Fruit fly (Drosophila melanogaster): ENCODE data around the gene ND-B14.5A.

The ND-B14.5A gene

DNA sequence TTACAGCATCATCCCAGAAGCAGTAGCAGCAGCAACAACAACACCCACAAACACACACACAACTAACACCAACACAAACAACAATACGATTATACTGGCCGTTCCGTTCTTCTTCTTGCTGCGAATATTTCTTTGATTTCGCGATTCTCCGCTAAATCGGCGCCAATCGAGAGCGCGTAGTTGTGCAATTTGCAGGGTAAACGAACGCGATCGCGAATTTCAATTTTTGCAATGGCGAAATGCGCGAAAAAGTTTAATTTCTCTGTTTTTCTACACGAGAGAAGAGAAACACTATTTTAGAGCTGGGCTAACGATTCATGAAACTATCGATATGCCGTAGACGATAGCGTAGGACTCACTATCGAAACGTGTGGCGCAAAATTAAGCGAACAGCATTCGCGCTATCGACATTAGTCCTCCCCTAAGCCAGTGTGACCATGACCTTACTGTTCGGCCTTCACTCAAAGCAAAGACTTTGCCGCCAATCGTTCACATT lies 13.6 kb upstream of the ND-B14.5A start, which contains the start of gene wapl (continued):
- no peak for TF ChIP-seq kay (GFP tag; optimal IDR thresholded peaks at IDR 0.05)
- no peak for TF ChIP-seq schlank (tag; optimal IDR thresholded peaks at IDR 0.05)
- TF ChIP-seq crp (GFP tag; optimal IDR thresholded peaks at IDR 0.05) = peak in 1 of 2 experiments; percentile 40
- TF ChIP-seq CG1602 (GFP tag; optimal IDR thresholded peaks at IDR 0.05) = no peak
- TF ChIP-seq crol (GFP tag; IDR thresholded peaks at IDR 0.05) = no peak
- TF ChIP-seq CG4617 (GFP tag; optimal IDR thresholded peaks at IDR 0.05; ENCODE audit: borderline replicate concordance) = peak; percentile 89
- TF ChIP-seq fd96Cb (tag; optimal IDR thresholded peaks at IDR 0.05) = no peak
- TF ChIP-seq CG10147 (GFP tag; optimal IDR thresholded peaks at IDR 0.05) = peak; percentile 25
- no peak for TF ChIP-seq insv (GFP tag; optimal IDR thresholded peaks at IDR 0.05)
- no peak for TF ChIP-seq crc (GFP tag; optimal IDR thresholded peaks at IDR 0.05)
- no peak for TF ChIP-seq CG34422 (GFP tag; IDR thresholded peaks at IDR 0.05)
- TF ChIP-seq ranshi (GFP tag; IDR thresholded peaks at IDR 0.05) = no peak
- TF ChIP-seq unc-4 (GFP tag; IDR thresholded peaks at IDR 0.05; ENCODE audit: partially characterized antibody) = peak; percentile 96
- 0 out of 2 replicates have a peak, but pooled peaks have one; percentile 10 for TF ChIP-seq Ptx1 (GFP tag; IDR thresholded peaks at IDR 0.05)
- no peak for TF ChIP-seq CG15073 (GFP tag; optimal IDR thresholded peaks at IDR 0.05)
- no peak for TF ChIP-seq tll (GFP tag; optimal IDR thresholded peaks at IDR 0.05)
- TF ChIP-seq CG12769 (tag; optimal IDR thresholded peaks at IDR 0.05) = no peak
- TF ChIP-seq Scr (GFP tag; IDR thresholded peaks at IDR 0.05; ENCODE audit: partially characterized antibody) = peak; percentile 94
- TF ChIP-seq Sry-δ (GFP tag; optimal IDR thresholded peaks at IDR 0.05) = peak; percentile 99
- TF ChIP-seq lov (optimal IDR thresholded peaks at IDR 0.05) = no peak
- no peak for TF ChIP-seq lov (GFP tag; IDR thresholded peaks at IDR 0.05)
- TF ChIP-seq so (GFP tag; IDR thresholded peaks at IDR 0.05) = no peak
- peak; percentile 10 for TF ChIP-seq Deaf1 (tag; optimal IDR thresholded peaks at IDR 0.05)
- no peak for TF ChIP-seq cwo (GFP tag; optimal IDR thresholded peaks at IDR 0.05)
- no peak for TF ChIP-seq ap (GFP tag; IDR thresholded peaks at IDR 0.05)
- TF ChIP-seq CG8290 (GFP tag; optimal IDR thresholded peaks at IDR 0.05) = peak; percentile 12
- TF ChIP-seq CG8290 (tag; optimal IDR thresholded peaks at IDR 0.05) = peak in 1 of 2 experiments; percentile 76
- TF ChIP-seq CG4730 (GFP tag; IDR thresholded peaks at IDR 0.05) = no peak
- no peak for TF ChIP-seq fd3F (GFP tag; optimal IDR thresholded peaks at IDR 0.05)
- TF ChIP-seq CG4424 (GFP tag; optimal IDR thresholded peaks at IDR 0.05) = no peak
- TF ChIP-seq disco-r (GFP tag; optimal IDR thresholded peaks at IDR 0.05) = no peak
- no peak for TF ChIP-seq Camta (GFP tag; optimal IDR thresholded peaks at IDR 0.05)
- peak; percentile 96 for TF ChIP-seq CG17385 (GFP tag; optimal IDR thresholded peaks at IDR 0.05)
- no peak for TF ChIP-seq CG8924 (tag; optimal IDR thresholded peaks at IDR 0.05)
- peak; percentile 9 for TF ChIP-seq ems (GFP tag; optimal IDR thresholded peaks at IDR 0.05)
- TF ChIP-seq MBD-R2 (GFP tag; IDR thresholded peaks at IDR 0.05) = peak; percentile 52
- no peak for TF ChIP-seq onecut (GFP tag; IDR thresholded peaks at IDR 0.05)
- TF ChIP-seq slbo (GFP tag; IDR thresholded peaks at IDR 0.05) = peak; percentile 54
- no peak for TF ChIP-seq Usf (GFP tag; optimal IDR thresholded peaks at IDR 0.05)
- TF ChIP-seq CG7556 (GFP tag; optimal IDR thresholded peaks at IDR 0.05) = no peak
- TF ChIP-seq amos (GFP tag; IDR thresholded peaks at IDR 0.05; ENCODE audit: partially characterized antibody) = peak; percentile 97
- TF ChIP-seq dan (GFP tag; IDR thresholded peaks at IDR 0.05) = no peak
- peak; percentile 94 for TF ChIP-seq Dll (GFP tag; IDR thresholded peaks at IDR 0.05; ENCODE audit: partially characterized antibody)
- no peak for TF ChIP-seq CG18619 (GFP tag; optimal IDR thresholded peaks at IDR 0.05)
- TF ChIP-seq D19B (GFP tag; optimal IDR thresholded peaks at IDR 0.05) = no peak
- peak; percentile 59 for TF ChIP-seq row (GFP tag; IDR thresholded peaks at IDR 0.05)
- TF ChIP-seq CG3838 (GFP tag; optimal IDR thresholded peaks at IDR 0.05) = no peak
- TF ChIP-seq trem (tag; optimal IDR thresholded peaks at IDR 0.05) = peak; percentile 75
- peak; percentile 14 for TF ChIP-seq CG17829 (tag; optimal IDR thresholded peaks at IDR 0.05)
- TF ChIP-seq Hsf (GFP tag; optimal IDR thresholded peaks at IDR 0.05) = no peak
- no peak for TF ChIP-seq CG3726 (GFP tag; IDR thresholded peaks at IDR 0.05)
